Worm (Caenorhabditis elegans): ENCODE results near the gene nep-20.

- TF ChIP-seq him-1 (tag; optimal IDR thresholded peaks at IDR 0.05) (no peak), dao-5 (tag; optimal IDR thresholded peaks at IDR 0.05) (no peak)
Measured at ce11 chrII:3378275-3378674, 17.1 kb downstream of the nep-20 start, which contains the start of gene Y49F6C.2.
